Fruit fly (Drosophila melanogaster) whole organism, embryonic: ENCODE measurements around the gene LManIV.

ENCODE experiments used
- CG1832 ChIP-seq: fragments of 200-800 bp; sonication (Bioruptor generic); optimal IDR thresholded peaks from 2 replicates; lab custom pipeline; 2017; ENCODE audit warnings: missing biosample characterization, mild to moderate bottlenecking, missing genetic modification characterization, inconsistent platforms
- CG8388 ChIP-seq: fragments of 200-800 bp; sonication (Bioruptor generic); optimal IDR thresholded peaks from 2 replicates; lab custom pipeline; 2019; ENCODE audit warnings: missing biosample characterization, mild to moderate bottlenecking, missing genetic modification characterization, moderate library complexity
- Ptx1 ChIP-seq: fragments of 200-800 bp; sonication (Bioruptor generic); IDR thresholded peaks from 2 replicates; pipeline ENCODE4 v1.3.6; 2022; ENCODE audit warnings: missing biosample characterization, missing genetic modification characterization
- az2 ChIP-seq: fragments of 200-800 bp; sonication (Bioruptor generic); optimal IDR thresholded peaks from 3 replicates; lab custom pipeline; 2016; ENCODE audit warnings: missing biosample characterization, missing genetic modification characterization
- tin ChIP-seq: fragments of 200-800 bp; sonication (Bioruptor generic); optimal IDR thresholded peaks from 3 replicates; lab custom pipeline; 2016; ENCODE audit warnings: missing biosample characterization, missing genetic modification characterization

LManIV gene

DNA sequence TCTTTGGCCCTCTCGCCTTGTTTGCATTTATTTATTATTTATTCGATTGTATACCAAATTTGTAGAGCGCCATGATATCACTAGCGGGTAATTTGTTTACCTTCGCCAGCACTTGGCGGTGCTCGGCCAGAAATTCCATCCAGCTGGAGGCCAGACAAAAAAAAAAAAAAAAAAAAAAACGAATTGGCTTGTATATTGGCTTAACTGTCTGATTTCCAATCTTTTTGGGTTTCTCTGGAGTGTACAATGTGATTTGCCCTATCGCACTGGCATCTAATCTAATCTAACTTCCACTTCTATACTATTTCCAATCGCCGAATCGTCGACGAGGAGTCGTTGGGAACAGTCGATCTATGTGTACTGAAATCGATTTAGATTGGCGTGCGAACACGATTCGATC, 52.4 kb downstream of the LManIV start (continued):
- TF ChIP-seq CG8388 (no peak), az2 (GFP tag; lab: Kevin White, UChicago) (no peak), CG1832 (GFP tag; lab: Kevin White, UChicago) (no peak), tin (GFP tag; lab: Kevin White, UChicago) (no peak), Ptx1 (GFP tag; lab: Robert Waterston, UW) (no peak)
